Fruit fly (Drosophila melanogaster) whole organism, embryonic: ENCODE data around the gene smash.

Source experiments
- Atf6 ChIP-seq: fragments of 200-800 bp; sonication (Bioruptor generic); IDR thresholded peaks from 2 replicates; pipeline ENCODE4 v1.3.6; 2022; ENCODE audit warnings: missing biosample characterization, missing genetic modification characterization
- Bdp1 ChIP-seq: fragments of 200-800 bp; sonication (Bioruptor generic); optimal IDR thresholded peaks from 3 replicates; lab custom pipeline; 2016; ENCODE audit warnings: missing biosample characterization, missing genetic modification characterization
- CG10654 ChIP-seq: fragments of 200-800 bp; sonication (Bioruptor generic); optimal IDR thresholded peaks from 2 replicates; lab custom pipeline; 2016; ENCODE audit warnings: missing biosample characterization, missing genetic modification characterization
- CG11093 ChIP-seq: fragments of 200-800 bp; sonication (Bioruptor generic); IDR thresholded peaks from 3 replicates; pipeline ENCODE4 v1.3.6; 2022; ENCODE audit warnings: missing biosample characterization, missing genetic modification characterization
- CG11398 ChIP-seq: fragments of 200-800 bp; sonication (Bioruptor generic); optimal IDR thresholded peaks from 2 replicates; lab custom pipeline; 2016; ENCODE audit warnings: missing biosample characterization, missing genetic modification characterization
- CG12659 ChIP-seq: fragments of 200-800 bp; sonication (Bioruptor generic); optimal IDR thresholded peaks from 3 replicates; lab custom pipeline; 2017; ENCODE audit warnings: mild to moderate bottlenecking, missing biosample characterization, missing genetic modification reagents, missing genetic modification characterization
- CG13287 ChIP-seq: fragments of 200-800 bp; sonication (Bioruptor generic); IDR thresholded peaks from 2 replicates; pipeline ENCODE4 v1.3.6; 2022; ENCODE audit warnings: missing biosample characterization, missing genetic modification characterization; ENCODE audit not compliant: partially characterized antibody
- CG13296 ChIP-seq: fragments of 200-800 bp; sonication (Bioruptor generic); optimal IDR thresholded peaks from 3 replicates; lab custom pipeline; 2018; ENCODE audit warnings: missing biosample characterization, mild to moderate bottlenecking, missing genetic modification characterization
- CG14014 ChIP-seq: fragments of 200-800 bp; sonication (Bioruptor generic); IDR thresholded peaks from 2 replicates; pipeline ENCODE4 v1.3.6; 2022; ENCODE audit warnings: missing biosample characterization, missing genetic modification characterization
- CG14860 ChIP-seq: fragments of 200-800 bp; sonication (Bioruptor generic); IDR thresholded peaks from 3 replicates; pipeline ENCODE4 v1.3.6; 2022; ENCODE audit warnings: missing biosample characterization, missing genetic modification characterization; ENCODE audit not compliant: partially characterized antibody
- CG15269 ChIP-seq: fragments of 200-800 bp; sonication (Bioruptor generic); optimal IDR thresholded peaks from 2 replicates; lab custom pipeline; 2018; ENCODE audit warnings: missing biosample characterization, mild to moderate bottlenecking, missing genetic modification characterization, moderate library complexity
- CG15479 ChIP-seq: fragments of 200-800 bp; sonication (Bioruptor generic); optimal IDR thresholded peaks from 3 replicates; lab custom pipeline; 2019; ENCODE audit warnings: missing biosample characterization, mild to moderate bottlenecking, missing genetic modification characterization, moderate library complexity
- CG16863 ChIP-seq: fragments of 200-800 bp; sonication (Bioruptor generic); optimal IDR thresholded peaks from 3 replicates; lab custom pipeline; 2016; ENCODE audit warnings: missing biosample characterization, missing genetic modification characterization
- CG17186 ChIP-seq: fragments of 200-800 bp; sonication (Bioruptor generic); optimal IDR thresholded peaks from 3 replicates; lab custom pipeline; 2017; ENCODE audit warnings: missing biosample characterization, missing genetic modification reagents, missing genetic modification characterization
- CG17612 ChIP-seq: fragments of 200-800 bp; sonication (Bioruptor generic); IDR thresholded peaks from 2 replicates; pipeline ENCODE4 v1.3.6; 2022; ENCODE audit warnings: missing biosample characterization, missing genetic modification characterization
- CG34224 ChIP-seq: fragments of 200-800 bp; sonication (Bioruptor generic); IDR thresholded peaks from 3 replicates; pipeline ENCODE4 v1.3.6; 2022; ENCODE audit warnings: missing biosample characterization, missing genetic modification characterization; ENCODE audit not compliant: partially characterized antibody
- CG4424 ChIP-seq: fragments of 200-800 bp; sonication (Bioruptor generic); optimal IDR thresholded peaks from 3 replicates; lab custom pipeline; 2016; ENCODE audit warnings: missing biosample characterization, missing genetic modification characterization
- CG5245 ChIP-seq: fragments of 200-800 bp; sonication (Bioruptor generic); optimal IDR thresholded peaks from 3 replicates; lab custom pipeline; 2016; ENCODE audit warnings: missing biosample characterization, missing genetic modification characterization
- CG8765 ChIP-seq: fragments of 200-800 bp; sonication (Bioruptor generic); IDR thresholded peaks from 2 replicates; pipeline ENCODE4 v1.3.6; 2022; ENCODE audit warnings: missing biosample characterization, missing genetic modification characterization
- CG9609 ChIP-seq: fragments of 200-800 bp; sonication (Bioruptor generic); optimal IDR thresholded peaks from 3 replicates; lab custom pipeline; 2016; ENCODE audit warnings: missing biosample characterization, missing genetic modification characterization
- D ChIP-seq, 2 experiments: fragments of 200-800 bp in 1 of 2; fragments of >200 bp in 1 of 2; sonication (Bioruptor generic) in 1 of 2; optimal IDR thresholded peaks; 2 replicates in 1 of 2; 3 replicates in 1 of 2; lab custom pipeline; 2017; ENCODE audit warnings: mild to moderate bottlenecking in 1 of 2, missing biosample characterization in 1 of 2, missing genetic modification characterization in 1 of 2, missing genetic modification reagents in 1 of 2
- Dref ChIP-seq: fragments of 200-800 bp; sonication (Bioruptor generic); IDR thresholded peaks from 2 replicates; pipeline ENCODE4 v1.3.6; 2022; ENCODE audit warnings: missing biosample characterization, missing genetic modification characterization
- Gug ChIP-seq: fragments of 200-800 bp; sonication (Bioruptor generic); IDR thresholded peaks from 4 replicates; pipeline ENCODE4 v1.3.6; 2022; ENCODE audit warnings: missing biosample characterization, missing genetic modification characterization
- HLH54F ChIP-seq: fragments of 200-800 bp; sonication (Bioruptor generic); optimal IDR thresholded peaks from 3 replicates; lab custom pipeline; 2016; ENCODE audit warnings: missing biosample characterization, missing genetic modification characterization
- HmgZ ChIP-seq: fragments of 200-800 bp; sonication (Bioruptor generic); optimal IDR thresholded peaks from 2 replicates; lab custom pipeline; 2018; ENCODE audit warnings: missing biosample characterization, mild to moderate bottlenecking, missing genetic modification characterization
- MBD-R2 ChIP-seq: fragments of 200-800 bp; sonication (Bioruptor generic); IDR thresholded peaks from 2 replicates; pipeline ENCODE4 v1.3.6; 2022; ENCODE audit warnings: missing biosample characterization, missing genetic modification characterization
- MESR4 ChIP-seq: fragments of 200-800 bp; sonication (Bioruptor generic); optimal IDR thresholded peaks from 2 replicates; lab custom pipeline; 2018; ENCODE audit warnings: missing biosample characterization, mild to moderate bottlenecking, missing genetic modification characterization, moderate library complexity
- Rfx ChIP-seq: fragments of 200-800 bp; sonication (Bioruptor generic); IDR thresholded peaks from 2 replicates; pipeline ENCODE4 v1.3.6; 2022; ENCODE audit warnings: missing biosample characterization, missing genetic modification characterization
- Sox100B ChIP-seq: fragments of 200-800 bp; sonication (Bioruptor generic); optimal IDR thresholded peaks from 3 replicates; lab custom pipeline; 2018; ENCODE audit warnings: missing biosample characterization, mild to moderate bottlenecking, missing genetic modification characterization
- Spps ChIP-seq: fragments of 200-800 bp; sonication (Bioruptor generic); optimal IDR thresholded peaks from 2 replicates; lab custom pipeline; 2018; ENCODE audit warnings: missing biosample characterization, mild to moderate bottlenecking, missing genetic modification characterization
- Sry-β ChIP-seq: fragments of 200-800 bp; sonication (Bioruptor generic); optimal IDR thresholded peaks from 2 replicates; lab custom pipeline; 2018; ENCODE audit warnings: missing biosample characterization, mild to moderate bottlenecking, missing genetic modification characterization, moderate library complexity
- ash1 ChIP-seq: fragments of 200-800 bp; sonication (Bioruptor generic); optimal IDR thresholded peaks from 2 replicates; lab custom pipeline; 2018; ENCODE audit warnings: missing biosample characterization, mild to moderate bottlenecking, missing genetic modification characterization
- dimm ChIP-seq: fragments of 200-800 bp; sonication (Bioruptor generic); IDR thresholded peaks from 2 replicates; pipeline ENCODE4 v1.3.6; 2022; ENCODE audit warnings: missing biosample characterization, missing genetic modification characterization
- dysf ChIP-seq: fragments of 200-800 bp; sonication (Bioruptor generic); IDR thresholded peaks from 3 replicates; pipeline ENCODE4 v1.3.6; 2022; ENCODE audit warnings: missing biosample characterization, missing genetic modification characterization
- ems ChIP-seq: fragments of 200-800 bp; sonication (Bioruptor generic); optimal IDR thresholded peaks from 3 replicates; lab custom pipeline; 2016; ENCODE audit warnings: missing biosample characterization, missing genetic modification characterization
- gcm ChIP-seq: fragments of 200-800 bp; sonication (Bioruptor generic); optimal IDR thresholded peaks from 2 replicates; lab custom pipeline; 2019; ENCODE audit warnings: missing biosample characterization, mild to moderate bottlenecking, missing genetic modification characterization, moderate library complexity
- grn ChIP-seq: fragments of 200-800 bp; sonication (Bioruptor generic); optimal IDR thresholded peaks from 3 replicates; lab custom pipeline; 2017; ENCODE audit warnings: missing biosample characterization, missing genetic modification characterization
- lab ChIP-seq: fragments of 200-800 bp; sonication (Bioruptor generic); optimal IDR thresholded peaks from 3 replicates; lab custom pipeline; 2017; ENCODE audit warnings: missing biosample characterization, missing genetic modification characterization, mild to moderate bottlenecking, moderate library complexity, missing genetic modification reagents
- lbe ChIP-seq: fragments of 200-800 bp; sonication (Bioruptor generic); optimal IDR thresholded peaks from 2 replicates; lab custom pipeline; 2016; ENCODE audit warnings: missing biosample characterization, mild to moderate bottlenecking, missing genetic modification characterization
- lmd ChIP-seq: fragments of 200-800 bp; sonication (Bioruptor generic); IDR thresholded peaks from 2 replicates; pipeline ENCODE4 v1.3.6; 2022; ENCODE audit warnings: missing biosample characterization, missing genetic modification characterization
- mirr ChIP-seq: fragments of 200-800 bp; sonication (Bioruptor generic); optimal IDR thresholded peaks from 3 replicates; lab custom pipeline; 2018; ENCODE audit warnings: missing biosample characterization, mild to moderate bottlenecking, missing genetic modification characterization
- pzg ChIP-seq: fragments of 200-800 bp; sonication (Bioruptor generic); optimal IDR thresholded peaks from 3 replicates; lab custom pipeline; 2018; ENCODE audit warnings: missing biosample characterization, mild to moderate bottlenecking, missing genetic modification characterization, moderate library complexity
- rib ChIP-seq: fragments of 200-800 bp; sonication (Bioruptor generic); IDR thresholded peaks from 2 replicates; pipeline ENCODE4 v1.3.6; 2022; ENCODE audit warnings: missing biosample characterization, missing genetic modification characterization
- run ChIP-seq: fragments of 200-800 bp; sonication (Bioruptor generic); optimal IDR thresholded peaks from 3 replicates; lab custom pipeline; 2018; ENCODE audit warnings: missing biosample characterization, mild to moderate bottlenecking, missing genetic modification characterization
- sc ChIP-seq, 3 experiments: fragments of >200 bp in 2 of 3; fragments of 200-800 bp in 1 of 3; sonication (Bioruptor generic) in 1 of 3; optimal IDR thresholded peaks; 2 replicates in 2 of 3; 3 replicates in 1 of 3; lab custom pipeline; 2017; ENCODE audit warnings: mild to moderate bottlenecking in 1 of 3, missing biosample characterization in 1 of 3, missing genetic modification characterization in 1 of 3, missing genetic modification reagents in 1 of 3
- shn ChIP-seq: fragments of 200-800 bp; sonication (Bioruptor generic); optimal IDR thresholded peaks from 3 replicates; lab custom pipeline; 2016; ENCODE audit warnings: missing biosample characterization, missing genetic modification characterization
- so ChIP-seq: fragments of 200-800 bp; sonication (Bioruptor generic); IDR thresholded peaks from 3 replicates; pipeline ENCODE4 v1.3.6; 2022; ENCODE audit warnings: missing biosample characterization, missing genetic modification characterization
- twi ChIP-seq: fragments of 200-800 bp; optimal IDR thresholded peaks from 2 replicates; lab custom pipeline; 2019; ENCODE audit warnings: missing biosample characterization, mild to moderate bottlenecking, missing genetic modification characterization, moderate library complexity
- zen ChIP-seq: fragments of 200-800 bp; sonication (Bioruptor generic); optimal IDR thresholded peaks from 3 replicates; lab custom pipeline; 2018; ENCODE audit warnings: missing biosample characterization, mild to moderate bottlenecking, missing genetic modification characterization, moderate library complexity

Gene smash

dm6 chr3R:4654557-4655273 is 4.7 kb upstream of the smash start, which contains the start of gene spartin (continued):
- TF ChIP-seq dysf (no peak), CG4424 (peak; percentile 28), HmgZ (tag; lab: Kevin White, UChicago) (peak; percentile 28), CG17186 (GFP tag; lab: Kevin White, UChicago) (no peak), CG17612 (GFP tag; lab: Robert Waterston, UW) (no peak), ems (GFP tag; lab: Kevin White, UChicago) (peak; percentile 40), Gug (GFP tag; lab: Robert Waterston, UW) (no peak), MESR4 (GFP tag; lab: Kevin White, UChicago) (peak; percentile 13), CG9609 (GFP tag; lab: Kevin White, UChicago) (peak; percentile 19), Rfx (peak; percentile 46; the same call in 1 of the 2 replicates), ash1 (GFP tag; lab: Kevin White, UChicago) (no peak), shn (GFP tag; lab: Kevin White, UChicago) (no peak), HLH54F (peak; percentile 25), Sox100B (GFP tag; lab: Kevin White, UChicago) (no peak), Atf6 (GFP tag; lab: Robert Waterston, UW) (0 out of 2 replicates have a peak, but pooled peaks have one; percentile 35), sc (optimal IDR thresholded peaks at IDR 0.05; lab: Kevin White, UChicago) (no peak), sc (GFP tag; optimal IDR thresholded peaks at IDR 0.05; lab: Kevin White, UChicago) (no peak), grn (no peak), dimm (GFP tag; lab: Robert Waterston, UW) (no peak), lbe (GFP tag; lab: Kevin White, UChicago) (peak; percentile 48), so (GFP tag; lab: Robert Waterston, UW) (no peak), zen (peak; percentile 2), Spps (tag; lab: Kevin White, UChicago) (no peak), CG13287 (GFP tag; lab: Robert Waterston, UW) (peak; percentile 76), CG5245 (peak; percentile 11), mirr (GFP tag; lab: Kevin White, UChicago) (no peak), CG15269 (tag; lab: Kevin White, UChicago) (no peak), Dref (peak; percentile 53), CG14860 (no peak), gcm (GFP tag; lab: Kevin White, UChicago) (no peak), Bdp1 (GFP tag; lab: Kevin White, UChicago) (no peak), CG11398 (GFP tag; lab: Kevin White, UChicago) (no peak), CG14014 (GFP tag; lab: Robert Waterston, UW) (peak; percentile 21; the same call in 1 of the 2 replicates), CG11093 (GFP tag; lab: Robert Waterston, UW) (no peak), CG13296 (GFP tag; lab: Kevin White, UChicago) (no peak), MBD-R2 (GFP tag; lab: Robert Waterston, UW) (peak; percentile 44; the same call in 1 of the 2 replicates), CG15479 (no peak), rib (GFP tag; lab: Robert Waterston, UW) (no peak), D (optimal IDR thresholded peaks at IDR 0.05; lab: Kevin White, UChicago) (no peak), D (GFP tag; optimal IDR thresholded peaks at IDR 0.05; lab: Kevin White, UChicago) (no peak), CG8765 (GFP tag; lab: Robert Waterston, UW) (no peak), lab (GFP tag; lab: Kevin White, UChicago) (no peak), CG10654 (GFP tag; lab: Kevin White, UChicago) (peak; percentile 3), CG16863 (GFP tag; lab: Kevin White, UChicago) (no peak), CG12659 (GFP tag; lab: Kevin White, UChicago) (peak; percentile 37), run (no peak), twi (tag; lab: Kevin White, UChicago) (no peak), CG34224 (GFP tag; lab: Robert Waterston, UW) (peak; percentile 65), lmd (no peak), pzg (peak; percentile 58), Sry-β (GFP tag; lab: Kevin White, UChicago) (no peak)
